Worm (Caenorhabditis elegans) whole organism, young adult: Measurements from ENCODE around the gene dct-8.
A peak's percentile ranks its signal among the peaks of the same experiment; 100 is the strongest.

Experiments used
- B0261.1 ChIP-seq: sonication (generic microtip); optimal IDR thresholded peaks from 2 replicates; lab custom pipeline; 2016; ENCODE audit warnings: mild to moderate bottlenecking, missing genetic modification characterization, moderate library complexity, missing compliant biosample characterization
- B0336.3 ChIP-seq: fragments of 200-800 bp; sonication (Bioruptor generic); IDR thresholded peaks from 2 replicates; pipeline ENCODE4 v1.3.6; 2022; ENCODE audit warnings: missing genetic modification characterization, missing compliant biosample characterization
- D2030.7 ChIP-seq: fragments of 200-800 bp; sonication (Bioruptor generic); IDR thresholded peaks from 2 replicates; pipeline ENCODE4 v1.3.6; 2022; ENCODE audit warnings: missing genetic modification reagents, missing genetic modification characterization, missing compliant biosample characterization
- F57C9.4 ChIP-seq: sonication (generic microtip); optimal IDR thresholded peaks from 2 replicates; lab custom pipeline; 2017; ENCODE audit warnings: mild to moderate bottlenecking, missing genetic modification characterization, missing compliant biosample characterization
- K11D2.4 ChIP-seq: fragments of 200-800 bp; sonication (Bioruptor generic); IDR thresholded peaks from 2 replicates; pipeline ENCODE4 v1.3.6; 2022; ENCODE audit warnings: missing genetic modification reagents, missing genetic modification characterization, missing compliant biosample characterization
- K12H6.12 ChIP-seq: fragments of 200-800 bp; sonication (Bioruptor generic); optimal IDR thresholded peaks from 2 replicates; lab custom pipeline; 2018; ENCODE audit warnings: mild to moderate bottlenecking, missing genetic modification characterization, missing compliant biosample characterization
- Y67H2A.10 ChIP-seq: fragments of 200-800 bp; sonication (Bioruptor generic); conservative IDR thresholded peaks from 2 replicates; pipeline ENCODE4 v1.3.6; 2022; ENCODE audit warnings: missing genetic modification reagents, missing genetic modification characterization, missing compliant biosample characterization
- ZK185.1 ChIP-seq: sonication (generic microtip); optimal IDR thresholded peaks from 2 replicates; lab custom pipeline; 2016; ENCODE audit warnings: mild to moderate bottlenecking, missing genetic modification characterization, missing compliant biosample characterization; ENCODE audit not compliant: poor library complexity, severe bottlenecking
- ama-1 ChIP-seq, 3 experiments: fragments of 150-350 bp in 1 of 3; sonication (generic microtip) in 2 of 3; optimal IDR thresholded peaks; 2 replicates each; lab custom pipeline; 2014 to 2018; ENCODE audit warnings: missing biosample characterization in 2 of 3, missing genetic modification characterization in 2 of 3, missing genetic modification reagents in 2 of 3
- atf-7 ChIP-seq: sonication (generic microtip); optimal IDR thresholded peaks from 2 replicates; lab custom pipeline; 2017; ENCODE audit warnings: mild to moderate bottlenecking, missing genetic modification characterization, missing compliant biosample characterization
- attf-5 ChIP-seq: fragments of 200-800 bp; sonication (Bioruptor generic); optimal IDR thresholded peaks from 2 replicates; lab custom pipeline; 2018; ENCODE audit warnings: mild to moderate bottlenecking, missing genetic modification characterization, missing compliant biosample characterization
- attf-6 ChIP-seq: fragments of 200-800 bp; sonication (Bioruptor generic); IDR thresholded peaks from 2 replicates; pipeline ENCODE4 v1.3.6; 2022; ENCODE audit warnings: missing genetic modification reagents, missing genetic modification characterization, missing compliant biosample characterization
- cebp-1 ChIP-seq, 2 experiments: fragments of 200-800 bp in 1 of 2; sonication (Bioruptor generic) in 1 of 2; sonication (generic microtip) in 1 of 2; IDR thresholded peaks in 1 of 2; optimal IDR thresholded peaks in 1 of 2; 2 replicates each; pipeline versions ENCODE4 v1.3.6 to Lab custom; 2017 to 2022; ENCODE audit warnings: missing compliant biosample characterization in 2 of 2, missing genetic modification characterization in 2 of 2, mild to moderate bottlenecking in 1 of 2, missing genetic modification reagents in 1 of 2, moderate library complexity in 1 of 2
- ceh-27 ChIP-seq: fragments of 200-800 bp; sonication (Bioruptor generic); optimal IDR thresholded peaks from 2 replicates; lab custom pipeline; 2018; ENCODE audit warnings: mild to moderate bottlenecking, missing genetic modification characterization, moderate library complexity, missing compliant biosample characterization
- ceh-58 ChIP-seq: fragments of 200-800 bp; sonication (Bioruptor generic); IDR thresholded peaks from 2 replicates; pipeline ENCODE4 v1.3.6; 2022; ENCODE audit warnings: missing genetic modification characterization, missing compliant biosample characterization
- ceh-79 ChIP-seq: sonication (generic microtip); optimal IDR thresholded peaks from 2 replicates; lab custom pipeline; 2017; ENCODE audit warnings: mild to moderate bottlenecking, missing genetic modification characterization, missing compliant biosample characterization
- chd-7 ChIP-seq: sonication (generic microtip); optimal IDR thresholded peaks from 2 replicates; lab custom pipeline; 2016; ENCODE audit warnings: mild to moderate bottlenecking, missing genetic modification characterization, moderate library complexity, missing compliant biosample characterization
- dox-1 ChIP-seq: fragments of 200-800 bp; sonication (Bioruptor generic); IDR thresholded peaks from 2 replicates; pipeline ENCODE4 v1.3.6; 2022; ENCODE audit warnings: missing genetic modification reagents, missing genetic modification characterization, missing compliant biosample characterization
- dpff-1 ChIP-seq: sonication (generic microtip); optimal IDR thresholded peaks from 2 replicates; lab custom pipeline; 2017; ENCODE audit warnings: mild to moderate bottlenecking, missing genetic modification characterization, missing compliant biosample characterization
- dpl-1 ChIP-seq: fragments of 150-350 bp; optimal IDR thresholded peaks from 2 replicates; lab custom pipeline; 2014; ENCODE audit warnings: missing biosample characterization, missing genetic modification reagents, missing genetic modification characterization
- him-1 ChIP-seq: sonication (generic microtip); optimal IDR thresholded peaks from 2 replicates; lab custom pipeline; 2016; ENCODE audit warnings: missing genotype, missing genetic modification reagents, missing genetic modification characterization, missing compliant biosample characterization
- hmg-20 ChIP-seq: fragments of 200-800 bp; sonication (Bioruptor generic); IDR thresholded peaks from 2 replicates; pipeline ENCODE4 v1.3.6; 2022; ENCODE audit warnings: missing genetic modification reagents, missing genetic modification characterization, missing compliant biosample characterization
- hsf-1 ChIP-seq: fragments of 200-800 bp; sonication (Bioruptor generic); IDR thresholded peaks from 2 replicates; pipeline ENCODE4 v1.3.6; 2022; ENCODE audit warnings: missing genetic modification reagents, missing genetic modification characterization, missing compliant biosample characterization
- lin-35 ChIP-seq, 3 experiments: fragments of 150-350 bp in 2 of 3; sonication (generic microtip) in 1 of 3; optimal IDR thresholded peaks; 2 replicates each; lab custom pipeline; 2014 to 2018; ENCODE audit warnings: missing biosample characterization in 3 of 3, missing genetic modification characterization in 3 of 3, missing genetic modification reagents in 3 of 3
- lin-40 ChIP-seq: sonication (generic microtip); optimal IDR thresholded peaks from 2 replicates; lab custom pipeline; 2016; ENCODE audit warnings: missing genetic modification characterization, mild to moderate bottlenecking, missing compliant biosample characterization, missing genotype, missing genetic modification reagents
- lir-1 ChIP-seq: fragments of 200-800 bp; sonication (Bioruptor generic); conservative IDR thresholded peaks from 2 replicates; pipeline ENCODE4 v1.3.6; 2022; ENCODE audit warnings: missing genetic modification reagents, missing genetic modification characterization, missing compliant biosample characterization
- lsy-27 ChIP-seq: sonication (generic microtip); optimal IDR thresholded peaks from 2 replicates; lab custom pipeline; 2017; ENCODE audit warnings: missing genetic modification characterization, mild to moderate bottlenecking, missing compliant biosample characterization, antibody characterized with exemption, missing genotype, borderline replicate concordance; ENCODE audit not compliant: insufficient read depth
- madf-3 ChIP-seq: fragments of 200-800 bp; sonication (Bioruptor generic); IDR thresholded peaks from 2 replicates; pipeline ENCODE4 v1.3.6; 2022; ENCODE audit warnings: missing genetic modification reagents, missing genetic modification characterization, missing compliant biosample characterization
- madf-8 ChIP-seq: fragments of 200-800 bp; sonication (Bioruptor generic); conservative IDR thresholded peaks from 2 replicates; pipeline ENCODE4 v1.3.6; 2022; ENCODE audit warnings: missing genetic modification reagents, missing genetic modification characterization, missing compliant biosample characterization
- mcd-1 ChIP-seq: fragments of 200-800 bp; sonication (Bioruptor generic); IDR thresholded peaks from 2 replicates; pipeline ENCODE4 v1.3.6; 2022; ENCODE audit warnings: missing genetic modification reagents, missing genetic modification characterization, missing compliant biosample characterization
- mes-4 ChIP-seq: sonication (generic microtip); optimal IDR thresholded peaks from 2 replicates; lab custom pipeline; 2016; ENCODE audit warnings: missing genotype, missing genetic modification characterization, missing compliant biosample characterization
- nhr-120 ChIP-seq: fragments of 200-800 bp; sonication (Bioruptor generic); IDR thresholded peaks from 2 replicates; pipeline ENCODE4 v1.3.6; 2022; ENCODE audit warnings: missing genetic modification characterization, missing compliant biosample characterization
- nhr-179 ChIP-seq: sonication (generic microtip); optimal IDR thresholded peaks from 2 replicates; lab custom pipeline; 2016; ENCODE audit warnings: mild to moderate bottlenecking, missing genetic modification characterization, missing compliant biosample characterization
- nhr-80 ChIP-seq: sonication (generic microtip); optimal IDR thresholded peaks from 2 replicates; lab custom pipeline; 2016; ENCODE audit warnings: missing genetic modification characterization, missing compliant biosample characterization
- rcor-1 ChIP-seq: fragments of 200-800 bp; sonication (Bioruptor generic); IDR thresholded peaks from 2 replicates; pipeline ENCODE4 v1.3.6; 2022; ENCODE audit warnings: missing genetic modification reagents, missing genetic modification characterization, missing compliant biosample characterization
- rec-8 ChIP-seq, 2 experiments: sonication (generic microtip); optimal IDR thresholded peaks; 2 replicates each; lab custom pipeline; 2016; ENCODE audit warnings: mild to moderate bottlenecking in 2 of 2, missing genetic modification characterization in 2 of 2, missing genetic modification reagents in 2 of 2, missing genotype in 2 of 2, missing biosample characterization in 1 of 2, missing compliant biosample characterization in 1 of 2, moderate library complexity in 1 of 2
- somi-1 ChIP-seq: fragments of 200-800 bp; sonication (Bioruptor generic); optimal IDR thresholded peaks from 2 replicates; lab custom pipeline; 2018; ENCODE audit warnings: mild to moderate bottlenecking, missing genetic modification characterization, missing compliant biosample characterization
- sptf-2 ChIP-seq: fragments of 200-800 bp; sonication (Bioruptor generic); optimal IDR thresholded peaks from 2 replicates; lab custom pipeline; 2018; ENCODE audit warnings: mild to moderate bottlenecking, missing genetic modification characterization, missing compliant biosample characterization
- tbp1 ChIP-seq: fragments of 200-800 bp; sonication (Bioruptor generic); optimal IDR thresholded peaks from 2 replicates; lab custom pipeline; 2018; ENCODE audit warnings: mild to moderate bottlenecking, missing genetic modification characterization, missing compliant biosample characterization
- tlf-1 ChIP-seq: fragments of 200-800 bp; sonication (Bioruptor generic); optimal IDR thresholded peaks from 2 replicates; lab custom pipeline; 2018; ENCODE audit warnings: mild to moderate bottlenecking, missing genetic modification characterization, missing compliant biosample characterization
- unc-62 ChIP-seq: fragments of 150-350 bp; optimal IDR thresholded peaks from 2 replicates; lab custom pipeline; 2014; ENCODE audit warnings: missing biosample characterization, missing genetic modification reagents, missing genetic modification characterization
- zfh-2 ChIP-seq: fragments of 200-800 bp; sonication (Bioruptor generic); conservative IDR thresholded peaks from 2 replicates; pipeline ENCODE4 v1.3.6; 2022; ENCODE audit warnings: missing genetic modification reagents, missing genetic modification characterization, missing compliant biosample characterization
- zim-3 ChIP-seq: sonication (generic microtip); optimal IDR thresholded peaks from 2 replicates; lab custom pipeline; 2017; ENCODE audit warnings: mild to moderate bottlenecking, missing genetic modification characterization, moderate library complexity, missing compliant biosample characterization
- ztf-18 ChIP-seq: sonication (generic microtip); optimal IDR thresholded peaks from 2 replicates; lab custom pipeline; 2016; ENCODE audit warnings: missing genotype, mild to moderate bottlenecking, missing genetic modification characterization, missing compliant biosample characterization
- ztf-3 ChIP-seq: fragments of 200-800 bp; sonication (Bioruptor generic); optimal IDR thresholded peaks from 2 replicates; lab custom pipeline; 2018; ENCODE audit warnings: mild to moderate bottlenecking, missing genetic modification characterization, missing compliant biosample characterization

Gene dct-8

ce11 chrIV:3873195-3873594 lies 21.7 kb upstream of the dct-8 start:
- TF ChIP-seq zfh-2 (GFP tag; lab: Robert Waterston, UW): peak; percentile 50
- TF ChIP-seq lsy-27: no peak
- TF ChIP-seq chd-7 (tag; lab: Kevin White, UChicago): no peak
- peak in 1 of 3 experiments; percentile 25 for TF ChIP-seq lin-35 (GFP tag; optimal IDR thresholded peaks at IDR 0.05; lab: Kevin White, UChicago)

ce11 chrIV:3873706-3874105 lies 21.2 kb upstream of the dct-8 start, which contains the start of gene F37C4.5:
TSS of gene F37C4.5 (minus strand) at chrIV:3873806.
- TF ChIP-seq rec-8 (tag; optimal IDR thresholded peaks at IDR 0.05; lab: Kevin White, UChicago) (no peak), rcor-1 (GFP tag; lab: Robert Waterston, UW) (no peak), him-1 (tag; lab: Kevin White, UChicago) (no peak), B0261.1 (no peak), nhr-120 (GFP tag; lab: Robert Waterston, UW) (no peak)

ce11 chrIV:3874417-3874816 lies 20.5 kb upstream of the dct-8 start:
- TF ChIP-seq ceh-27 (GFP tag; lab: Kevin White, UChicago): peak; percentile 24
- no peak for TF ChIP-seq madf-8 (GFP tag; lab: Robert Waterston, UW)
- peak; percentile 40 for TF ChIP-seq nhr-80 (tag; lab: Kevin White, UChicago)
- no peak for TF ChIP-seq tlf-1 (GFP tag; lab: Kevin White, UChicago)
- TF ChIP-seq unc-62: no peak
- TF ChIP-seq ceh-58: no peak
- TF ChIP-seq mcd-1: peak; percentile 30; the same call in 1 of the 2 replicates
- peak; percentile 34 for TF ChIP-seq K12H6.12 (tag; lab: Kevin White, UChicago)
- TF ChIP-seq atf-7: no peak
- no peak for TF ChIP-seq ztf-3 (GFP tag; lab: Kevin White, UChicago)
- no peak for TF ChIP-seq hmg-20 (GFP tag; lab: Robert Waterston, UW)
- TF ChIP-seq ztf-18: no peak
- TF ChIP-seq K11D2.4 (GFP tag; lab: Robert Waterston, UW): 0 out of 2 replicates have a peak, but pooled peaks have one; percentile 41
- no peak for TF ChIP-seq lir-1 (GFP tag; lab: Robert Waterston, UW)
- TF ChIP-seq somi-1: no peak
- TF ChIP-seq zfh-2 (GFP tag; lab: Robert Waterston, UW): 0 out of 2 replicates have a peak, but pooled peaks have one; percentile 21
- TF ChIP-seq nhr-179 (tag; lab: Kevin White, UChicago): no peak
- no peak for TF ChIP-seq Y67H2A.10 (GFP tag; lab: Robert Waterston, UW)
- TF ChIP-seq madf-3: no peak
- TF ChIP-seq F57C9.4 (tag; lab: Kevin White, UChicago): no peak
- TF ChIP-seq B0336.3 (GFP tag; lab: Robert Waterston, UW): no peak
- peak; percentile 29 for TF ChIP-seq attf-5 (GFP tag; lab: Kevin White, UChicago)
- no peak for TF ChIP-seq mes-4 (tag; lab: Kevin White, UChicago)
- peak; percentile 61; the same call in 1 of the 2 replicates for TF ChIP-seq cebp-1 (GFP tag; IDR thresholded peaks at IDR 0.05; lab: Robert Waterston, UW)
- peak; percentile 92 for TF ChIP-seq cebp-1 (tag; optimal IDR thresholded peaks at IDR 0.05; lab: Kevin White, UChicago)
- no peak for TF ChIP-seq hsf-1 (GFP tag; lab: Robert Waterston, UW)
- TF ChIP-seq D2030.7 (GFP tag; lab: Robert Waterston, UW): no peak
- TF ChIP-seq dox-1 (GFP tag; lab: Robert Waterston, UW): peak; percentile 46; the same call in 1 of the 2 replicates
- TF ChIP-seq dpff-1 (tag; lab: Kevin White, UChicago): no peak
- TF ChIP-seq ceh-79 (tag; lab: Kevin White, UChicago): no peak
- TF ChIP-seq tbp1 (GFP tag; lab: Kevin White, UChicago): peak; percentile 32
- peak; percentile 58 for TF ChIP-seq ama-1 (optimal IDR thresholded peaks at IDR 0.05; lab: Kevin White, UChicago)
- TF ChIP-seq ama-1 (GFP tag; optimal IDR thresholded peaks at IDR 0.05; lab: Kevin White, UChicago): no peak
- no peak for TF ChIP-seq zim-3
- peak; percentile 42 for TF ChIP-seq lin-40 (tag; lab: Kevin White, UChicago)
- no peak for TF ChIP-seq ZK185.1 (tag; lab: Kevin White, UChicago)
- TF ChIP-seq attf-6 (GFP tag; lab: Robert Waterston, UW): no peak
- TF ChIP-seq dpl-1 (GFP tag; lab: Kevin White, UChicago): no peak
- no peak for TF ChIP-seq sptf-2 (GFP tag; lab: Kevin White, UChicago)
